Fruit fly (Drosophila melanogaster) whole organism, embryonic: ENCODE measurements around the gene CG34348.
A peak's percentile ranks its signal among the peaks of the same experiment; 100 is the strongest.

Experiments used
- Atf6 ChIP-seq: fragments of 200-800 bp; sonication (Bioruptor generic); IDR thresholded peaks from 2 replicates; pipeline ENCODE4 v1.3.6; 2022; ENCODE audit warnings: missing biosample characterization, missing genetic modification characterization
- Blimp-1 ChIP-seq: fragments of 200-800 bp; sonication (Bioruptor generic); optimal IDR thresholded peaks from 3 replicates; lab custom pipeline; 2018; ENCODE audit warnings: missing biosample characterization, missing genetic modification characterization, mild to moderate bottlenecking, moderate library complexity, missing genetic modification reagents
- CG10209 ChIP-seq: fragments of 200-800 bp; sonication (Bioruptor generic); optimal IDR thresholded peaks from 3 replicates; lab custom pipeline; 2017; ENCODE audit warnings: missing biosample characterization, mild to moderate bottlenecking, missing genetic modification characterization, missing genetic modification reagents
- CG1024 ChIP-seq: fragments of 200-800 bp; sonication (Bioruptor generic); IDR thresholded peaks from 2 replicates; pipeline ENCODE4 v1.3.6; 2022; ENCODE audit warnings: missing biosample characterization, missing genetic modification characterization
- CG10274 ChIP-seq: fragments of 200-800 bp; sonication (Bioruptor generic); optimal IDR thresholded peaks from 3 replicates; lab custom pipeline; 2017; ENCODE audit warnings: missing biosample characterization, mild to moderate bottlenecking, missing genetic modification characterization
- CG10431 ChIP-seq: fragments of 200-800 bp; sonication (Bioruptor generic); optimal IDR thresholded peaks from 3 replicates; lab custom pipeline; 2018; ENCODE audit warnings: missing biosample characterization, mild to moderate bottlenecking, missing genetic modification characterization
- CG12219 ChIP-seq: fragments of 200-800 bp; sonication (Bioruptor generic); optimal IDR thresholded peaks from 3 replicates; lab custom pipeline; 2018; ENCODE audit warnings: missing biosample characterization, mild to moderate bottlenecking, missing genetic modification characterization
- CG12299 ChIP-seq: fragments of 200-800 bp; sonication (Bioruptor generic); optimal IDR thresholded peaks from 2 replicates; lab custom pipeline; 2018; ENCODE audit warnings: missing biosample characterization, mild to moderate bottlenecking, missing genetic modification characterization
- CG14710 ChIP-seq: fragments of 200-800 bp; sonication (Bioruptor generic); optimal IDR thresholded peaks from 3 replicates; lab custom pipeline; 2019; ENCODE audit warnings: missing biosample characterization, mild to moderate bottlenecking, missing genetic modification characterization, moderate library complexity
- CG17568 ChIP-seq: fragments of 200-800 bp; sonication (Bioruptor generic); optimal IDR thresholded peaks from 2 replicates; lab custom pipeline; 2018; ENCODE audit warnings: missing biosample characterization, mild to moderate bottlenecking, missing genetic modification characterization, moderate library complexity
- CG18262 ChIP-seq: fragments of 200-800 bp; optimal IDR thresholded peaks from 3 replicates; lab custom pipeline; 2019; ENCODE audit warnings: missing biosample characterization, mild to moderate bottlenecking, missing genetic modification characterization, moderate library complexity
- CG18599 ChIP-seq: fragments of 200-800 bp; sonication (Bioruptor generic); optimal IDR thresholded peaks from 3 replicates; lab custom pipeline; 2017; ENCODE audit warnings: missing biosample characterization, missing genetic modification characterization, mild to moderate bottlenecking, moderate library complexity, missing genetic modification reagents
- CG2199 ChIP-seq: fragments of 200-800 bp; sonication (Bioruptor generic); IDR thresholded peaks from 3 replicates; pipeline ENCODE4 v1.3.6; 2022; ENCODE audit warnings: missing biosample characterization, missing genetic modification characterization
- CG31365 ChIP-seq: fragments of 200-800 bp; sonication (Bioruptor generic); optimal IDR thresholded peaks from 2 replicates; lab custom pipeline; 2018; ENCODE audit warnings: missing biosample characterization, mild to moderate bottlenecking, missing genetic modification characterization
- CG33557 ChIP-seq: fragments of 200-800 bp; sonication (Bioruptor generic); optimal IDR thresholded peaks from 2 replicates; lab custom pipeline; 2019; ENCODE audit warnings: missing biosample characterization, mild to moderate bottlenecking, missing genetic modification characterization, moderate library complexity
- CG34224 ChIP-seq: fragments of 200-800 bp; sonication (Bioruptor generic); IDR thresholded peaks from 3 replicates; pipeline ENCODE4 v1.3.6; 2022; ENCODE audit warnings: missing biosample characterization, missing genetic modification characterization; ENCODE audit not compliant: partially characterized antibody
- CG4360 ChIP-seq: fragments of 200-800 bp; sonication (Bioruptor generic); IDR thresholded peaks from 2 replicates; pipeline ENCODE4 v1.3.6; 2022; ENCODE audit warnings: missing biosample characterization, missing genetic modification characterization
- CG6654 ChIP-seq: fragments of 200-800 bp; sonication (Bioruptor generic); optimal IDR thresholded peaks from 2 replicates; lab custom pipeline; 2017; ENCODE audit warnings: missing biosample characterization, mild to moderate bottlenecking, missing genetic modification characterization
- CG6765 ChIP-seq: fragments of 200-800 bp; sonication (Bioruptor generic); optimal IDR thresholded peaks from 3 replicates; lab custom pipeline; 2017; ENCODE audit warnings: missing biosample characterization, mild to moderate bottlenecking, missing genetic modification characterization
- CG7987 ChIP-seq: fragments of 200-800 bp; sonication (Bioruptor generic); optimal IDR thresholded peaks from 2 replicates; lab custom pipeline; 2018; ENCODE audit warnings: missing biosample characterization, mild to moderate bottlenecking, missing genetic modification characterization, moderate library complexity
- CG8359 ChIP-seq: fragments of 200-800 bp; sonication (Bioruptor generic); optimal IDR thresholded peaks from 2 replicates; lab custom pipeline; 2017; ENCODE audit warnings: missing biosample characterization, mild to moderate bottlenecking, missing genetic modification characterization, borderline replicate concordance
- E2f1 ChIP-seq: fragments of 200-800 bp; sonication (Bioruptor generic); IDR thresholded peaks from 2 replicates; pipeline ENCODE4 v1.3.6; 2022; ENCODE audit warnings: missing biosample characterization, missing genetic modification characterization
- Fer1 ChIP-seq: fragments of 200-800 bp; sonication (Bioruptor generic); optimal IDR thresholded peaks from 2 replicates; lab custom pipeline; 2017; ENCODE audit warnings: missing biosample characterization, mild to moderate bottlenecking, missing genetic modification characterization
- Gsc ChIP-seq: fragments of 200-800 bp; sonication (Bioruptor generic); IDR thresholded peaks from 2 replicates; pipeline ENCODE4 v1.3.6; 2022; ENCODE audit warnings: missing biosample characterization, missing genetic modification characterization
- HHEX ChIP-seq: fragments of 200-800 bp; sonication (Bioruptor generic); optimal IDR thresholded peaks from 3 replicates; lab custom pipeline; 2017; ENCODE audit warnings: missing biosample characterization, mild to moderate bottlenecking, missing genetic modification characterization, missing genetic modification reagents
- Hsf ChIP-seq: fragments of 200-800 bp; sonication (Bioruptor generic); optimal IDR thresholded peaks from 3 replicates; lab custom pipeline; 2016; ENCODE audit warnings: missing biosample characterization, missing genetic modification characterization
- Lpt ChIP-seq: fragments of >200 bp; optimal IDR thresholded peaks from 2 replicates; lab custom pipeline; 2018; ENCODE audit warnings: missing biosample characterization, missing genetic modification characterization
- Side ChIP-seq: fragments of 200-800 bp; sonication (Bioruptor generic); optimal IDR thresholded peaks from 2 replicates; lab custom pipeline; 2016; ENCODE audit warnings: missing biosample characterization, missing genetic modification characterization
- Sox100B ChIP-seq: fragments of 200-800 bp; sonication (Bioruptor generic); optimal IDR thresholded peaks from 3 replicates; lab custom pipeline; 2018; ENCODE audit warnings: missing biosample characterization, mild to moderate bottlenecking, missing genetic modification characterization
- ap ChIP-seq: fragments of 200-800 bp; sonication (Bioruptor generic); IDR thresholded peaks from 2 replicates; pipeline ENCODE4 v1.3.6; 2022; ENCODE audit warnings: missing biosample characterization, missing genetic modification characterization
- bcd ChIP-seq: fragments of 200-800 bp; sonication (Bioruptor generic); optimal IDR thresholded peaks from 2 replicates; lab custom pipeline; 2017; ENCODE audit warnings: missing biosample characterization, mild to moderate bottlenecking, missing genetic modification characterization
- caup ChIP-seq: fragments of 200-800 bp; sonication (Bioruptor generic); optimal IDR thresholded peaks from 3 replicates; lab custom pipeline; 2017; ENCODE audit warnings: missing biosample characterization, mild to moderate bottlenecking, missing genetic modification characterization, moderate library complexity; ENCODE audit not compliant: severe bottlenecking
- danr ChIP-seq: fragments of 200-800 bp; sonication (Bioruptor generic); IDR thresholded peaks from 2 replicates; pipeline ENCODE4 v1.3.6; 2022; ENCODE audit warnings: missing biosample characterization, missing genetic modification characterization
- dmrt11E ChIP-seq: fragments of 200-800 bp; sonication (Bioruptor generic); optimal IDR thresholded peaks from 3 replicates; lab custom pipeline; 2018; ENCODE audit warnings: missing biosample characterization, mild to moderate bottlenecking, missing genetic modification characterization, moderate library complexity
- emc ChIP-seq: fragments of 200-800 bp; sonication (Bioruptor generic); optimal IDR thresholded peaks from 2 replicates; lab custom pipeline; 2016; ENCODE audit warnings: missing biosample characterization, missing genetic modification characterization
- eve ChIP-seq, 2 experiments: fragments of >200 bp; optimal IDR thresholded peaks; 2 replicates each; lab custom pipeline; 2017; ENCODE audit warnings: missing biosample characterization in 2 of 2, missing genetic modification characterization in 2 of 2
- fru ChIP-seq: fragments of >200 bp; optimal IDR thresholded peaks from 2 replicates; lab custom pipeline; 2017
- ftz-f1 ChIP-seq: fragments of 200-800 bp; sonication (Bioruptor generic); optimal IDR thresholded peaks from 2 replicates; lab custom pipeline; 2016; ENCODE audit warnings: missing biosample characterization, missing genetic modification characterization
- gcm2 ChIP-seq: fragments of 200-800 bp; sonication (Bioruptor generic); optimal IDR thresholded peaks from 2 replicates; lab custom pipeline; 2016; ENCODE audit warnings: missing biosample characterization, missing genetic modification characterization
- gro ChIP-seq: fragments of 200-800 bp; sonication (Bioruptor generic); optimal IDR thresholded peaks from 2 replicates; lab custom pipeline; 2016; ENCODE audit warnings: missing biosample characterization, missing genetic modification characterization
- hbn ChIP-seq: fragments of 200-800 bp; sonication (Bioruptor generic); IDR thresholded peaks from 2 replicates; pipeline ENCODE4 v1.3.6; 2022; ENCODE audit warnings: missing biosample characterization, missing genetic modification characterization; ENCODE audit not compliant: partially characterized antibody
- lmd ChIP-seq: fragments of 200-800 bp; sonication (Bioruptor generic); IDR thresholded peaks from 2 replicates; pipeline ENCODE4 v1.3.6; 2022; ENCODE audit warnings: missing biosample characterization, missing genetic modification characterization
- luna ChIP-seq: fragments of 200-800 bp; sonication (Bioruptor generic); optimal IDR thresholded peaks from 2 replicates; lab custom pipeline; 2016; ENCODE audit warnings: missing biosample characterization, missing genetic modification characterization
- nom ChIP-seq: fragments of 200-800 bp; sonication (Bioruptor generic); optimal IDR thresholded peaks from 2 replicates; lab custom pipeline; 2017; ENCODE audit warnings: missing biosample characterization, missing genetic modification characterization, mild to moderate bottlenecking, moderate library complexity, missing genetic modification reagents
- onecut ChIP-seq: fragments of 200-800 bp; sonication (Bioruptor generic); IDR thresholded peaks from 2 replicates; pipeline ENCODE4 v1.3.6; 2022; ENCODE audit warnings: missing biosample characterization, missing genetic modification characterization
- pzg ChIP-seq: fragments of 200-800 bp; sonication (Bioruptor generic); optimal IDR thresholded peaks from 3 replicates; lab custom pipeline; 2018; ENCODE audit warnings: missing biosample characterization, mild to moderate bottlenecking, missing genetic modification characterization, moderate library complexity
- rib ChIP-seq: fragments of 200-800 bp; sonication (Bioruptor generic); IDR thresholded peaks from 2 replicates; pipeline ENCODE4 v1.3.6; 2022; ENCODE audit warnings: missing biosample characterization, missing genetic modification characterization
- shn ChIP-seq: fragments of 200-800 bp; sonication (Bioruptor generic); optimal IDR thresholded peaks from 3 replicates; lab custom pipeline; 2016; ENCODE audit warnings: missing biosample characterization, missing genetic modification characterization
- sug ChIP-seq: fragments of 200-800 bp; optimal IDR thresholded peaks from 2 replicates; lab custom pipeline; 2019; ENCODE audit warnings: missing biosample characterization, mild to moderate bottlenecking, missing genetic modification characterization, moderate library complexity
- toy ChIP-seq: fragments of 200-800 bp; sonication (Bioruptor generic); IDR thresholded peaks from 2 replicates; pipeline ENCODE4 v1.3.6; 2022; ENCODE audit warnings: missing biosample characterization, missing genetic modification characterization
- usp ChIP-seq: fragments of >200 bp; optimal IDR thresholded peaks from 2 replicates; lab custom pipeline; 2017; ENCODE audit warnings: missing biosample characterization, missing genetic modification characterization
- wor ChIP-seq: fragments of 200-800 bp; sonication (Bioruptor generic); IDR thresholded peaks from 2 replicates; pipeline ENCODE4 v1.3.6; 2022; ENCODE audit warnings: missing biosample characterization, missing genetic modification characterization

CG34348 gene

DNA sequence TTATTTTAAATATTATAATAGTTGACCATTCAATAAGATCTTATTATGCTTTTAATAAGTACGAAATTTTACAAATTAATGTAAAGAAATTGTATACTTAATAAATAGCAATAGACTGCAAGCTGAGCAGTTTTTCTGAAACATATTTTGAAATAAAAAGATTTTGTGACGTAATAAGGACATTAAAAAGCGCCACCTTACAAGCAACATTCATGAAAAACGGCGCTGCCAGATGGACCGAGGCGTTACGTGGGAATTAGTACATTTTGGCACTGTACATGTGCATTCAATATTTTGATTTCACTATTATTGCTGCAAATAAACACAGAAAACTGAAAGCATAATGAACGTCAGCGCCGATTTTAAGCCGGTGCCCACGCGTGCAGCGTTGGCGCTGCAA is 9.2 kb downstream of the CG34348 start, which contains the start of gene CG1738 (continued):
- no peak for TF ChIP-seq CG12219
- no peak for TF ChIP-seq luna
- no peak for TF ChIP-seq onecut
- TF ChIP-seq CG34224 (GFP tag; lab: Robert Waterston, UW) = no peak
- no peak for TF ChIP-seq CG10274
- TF ChIP-seq Hsf (GFP tag; lab: Kevin White, UChicago) = peak; percentile 16
- no peak for TF ChIP-seq toy (GFP tag; lab: Robert Waterston, UW)
- TF ChIP-seq CG10431 (GFP tag; lab: Kevin White, UChicago) = no peak
- no peak for TF ChIP-seq CG4360 (GFP tag; lab: Robert Waterston, UW)
- no peak for TF ChIP-seq rib
- TF ChIP-seq ftz-f1 (GFP tag; lab: Kevin White, UChicago) = no peak
- TF ChIP-seq nom = no peak
- peak; percentile 11 for TF ChIP-seq CG18262 (tag; lab: Kevin White, UChicago)
- TF ChIP-seq wor = no peak
- TF ChIP-seq CG18599 (GFP tag; lab: Kevin White, UChicago) = no peak
- no peak for TF ChIP-seq CG14710 (tag; lab: Kevin White, UChicago)
- TF ChIP-seq E2f1 (GFP tag; lab: Robert Waterston, UW) = no peak
- no peak for TF ChIP-seq CG31365
- TF ChIP-seq gcm2 (GFP tag; lab: Kevin White, UChicago) = no peak
- no peak for TF ChIP-seq Lpt (GFP tag; lab: Kevin White, UChicago)
- no peak for TF ChIP-seq CG8359 (GFP tag; lab: Kevin White, UChicago)
- no peak for TF ChIP-seq fru
- TF ChIP-seq dmrt11E (tag; lab: Kevin White, UChicago) = no peak
- TF ChIP-seq emc = no peak
- TF ChIP-seq Blimp-1 = no peak
- TF ChIP-seq bcd (GFP tag; lab: Kevin White, UChicago) = no peak
- TF ChIP-seq CG6654 (GFP tag; lab: Kevin White, UChicago) = no peak
- TF ChIP-seq CG6765 (GFP tag; lab: Kevin White, UChicago) = no peak
- TF ChIP-seq lmd (GFP tag; lab: Robert Waterston, UW) = no peak
- TF ChIP-seq CG12299 (tag; lab: Kevin White, UChicago) = no peak
- no peak for TF ChIP-seq usp (GFP tag; lab: Kevin White, UChicago)
- no peak for TF ChIP-seq caup (GFP tag; lab: Kevin White, UChicago)
- TF ChIP-seq gro (GFP tag; lab: Kevin White, UChicago) = no peak
- no peak for TF ChIP-seq CG1024
- no peak for TF ChIP-seq Side (GFP tag; lab: Kevin White, UChicago)
- no peak for TF ChIP-seq Sox100B (GFP tag; lab: Kevin White, UChicago)
- TF ChIP-seq CG33557 = no peak
- TF ChIP-seq hbn (GFP tag; lab: Robert Waterston, UW) = no peak
- no peak for TF ChIP-seq CG2199
- no peak for TF ChIP-seq shn (GFP tag; lab: Kevin White, UChicago)
- no peak for TF ChIP-seq danr (GFP tag; lab: Robert Waterston, UW)
- no peak for TF ChIP-seq ap (GFP tag; lab: Robert Waterston, UW)
- 0 out of 2 replicates have a peak, but pooled peaks have one; percentile 18 for TF ChIP-seq Atf6 (GFP tag; lab: Robert Waterston, UW)
- no peak for TF ChIP-seq HHEX (GFP tag; lab: Kevin White, UChicago)
- peak; percentile 18 for TF ChIP-seq Fer1
- TF ChIP-seq pzg (GFP tag; lab: Kevin White, UChicago) = peak; percentile 47
- no peak for TF ChIP-seq CG10209
- TF ChIP-seq Gsc (GFP tag; lab: Robert Waterston, UW) = no peak
- TF ChIP-seq sug (tag; lab: Kevin White, UChicago) = peak; percentile 23
- no peak for TF ChIP-seq eve (GFP tag; optimal IDR thresholded peaks at IDR 0.05; lab: Kevin White, UChicago)
- no peak for TF ChIP-seq CG17568 (GFP tag; lab: Kevin White, UChicago)
- TF ChIP-seq CG7987 = no peak
